Worm (Caenorhabditis elegans) whole organism, midembryonic: ENCODE data around the gene sul-3.

Source experiments
- T22C8.4 ChIP-seq: fragments of 200-800 bp; sonication (Bioruptor generic); IDR thresholded peaks from 2 replicates; pipeline ENCODE4 v1.3.6; 2022; ENCODE audit warnings: missing genetic modification characterization, missing compliant biosample characterization
- cog-1 ChIP-seq: sonication (generic microtip); optimal IDR thresholded peaks from 2 replicates; lab custom pipeline; 2016; ENCODE audit warnings: missing genetic modification characterization, missing compliant biosample characterization
- flt-1 ChIP-seq: fragments of 200-800 bp; sonication (Bioruptor generic); IDR thresholded peaks from 2 replicates; pipeline ENCODE4 v1.3.6; 2022; ENCODE audit warnings: missing genetic modification characterization, missing compliant biosample characterization
- klf-2 ChIP-seq: fragments of 200-800 bp; sonication (Bioruptor generic); conservative IDR thresholded peaks from 2 replicates; pipeline ENCODE4 v1.3.6; 2022; ENCODE audit warnings: missing genetic modification reagents, missing genetic modification characterization, missing compliant biosample characterization
- med-1 ChIP-seq: sonication (generic microtip); optimal IDR thresholded peaks from 2 replicates; lab custom pipeline; 2017; ENCODE audit warnings: missing genetic modification characterization, mild to moderate bottlenecking, missing compliant biosample characterization, antibody characterized with exemption, missing genetic modification reagents; ENCODE audit not compliant: insufficient read depth
- ref-1 ChIP-seq: fragments of 200-800 bp; sonication (Bioruptor generic); conservative IDR thresholded peaks from 2 replicates; pipeline ENCODE4 v1.3.6; 2022; ENCODE audit warnings: missing genetic modification reagents, missing genetic modification characterization, missing compliant biosample characterization
- tab-1 ChIP-seq: fragments of 200-800 bp; sonication (Bioruptor generic); IDR thresholded peaks from 2 replicates; pipeline ENCODE4 v1.3.6; 2022; ENCODE audit warnings: missing genetic modification characterization, missing compliant biosample characterization
- ztf-23 ChIP-seq: fragments of 200-800 bp; sonication (Bioruptor generic); IDR thresholded peaks from 2 replicates; pipeline ENCODE4 v1.3.6; 2022; ENCODE audit warnings: missing genetic modification reagents, missing genetic modification characterization, missing compliant biosample characterization
- ztf-29 ChIP-seq: fragments of 200-800 bp; sonication (Bioruptor generic); IDR thresholded peaks from 2 replicates; pipeline ENCODE4 v1.3.6; 2022; ENCODE audit warnings: missing genetic modification reagents, missing genetic modification characterization, missing compliant biosample characterization

Gene sul-3

ce11 chrX:7834117-7834516 lies at the start of gene sul-3:
TSS of gene sul-3 (minus strand) at chrX:7834217.
- no peak for TF ChIP-seq ref-1 (GFP tag; lab: Robert Waterston, UW)
- TF ChIP-seq med-1 (GFP tag; lab: Kevin White, UChicago), result no peak
- TF ChIP-seq flt-1 (GFP tag; lab: Robert Waterston, UW), result no peak
- no peak for TF ChIP-seq T22C8.4
- TF ChIP-seq klf-2 (GFP tag; lab: Robert Waterston, UW), result no peak
- TF ChIP-seq cog-1 (tag; lab: Kevin White, UChicago), result no peak
- TF ChIP-seq ztf-23 (GFP tag; lab: Robert Waterston, UW), result no peak
- no peak for TF ChIP-seq tab-1
- no peak for TF ChIP-seq ztf-29 (GFP tag; lab: Robert Waterston, UW)

DNA sequence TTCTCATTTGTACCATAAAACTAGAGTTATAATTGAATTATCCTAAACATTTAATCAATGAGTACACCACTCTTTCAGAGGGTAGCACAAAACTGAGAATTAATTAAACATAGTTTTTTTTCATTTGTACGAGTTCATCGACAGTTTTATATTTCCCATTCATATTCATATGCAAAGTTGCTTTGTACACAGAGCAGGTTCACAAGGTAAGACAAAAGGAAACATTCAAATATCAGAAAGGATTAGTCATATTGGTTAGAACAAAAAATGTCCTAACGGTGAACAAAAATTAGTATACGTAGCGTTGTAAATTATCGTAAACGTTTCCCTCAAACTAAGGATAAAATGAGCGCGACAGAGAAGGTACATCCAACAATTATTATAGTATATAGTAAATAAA lies 47.3 kb upstream of the sul-3 start:
- TF ChIP-seq T22C8.4, result no peak
- no peak for TF ChIP-seq ztf-23 (GFP tag; lab: Robert Waterston, UW)
- TF ChIP-seq tab-1, result no peak
- no peak for TF ChIP-seq klf-2 (GFP tag; lab: Robert Waterston, UW)
- TF ChIP-seq cog-1 (tag; lab: Kevin White, UChicago), result no peak
- no peak for TF ChIP-seq med-1 (GFP tag; lab: Kevin White, UChicago)
- TF ChIP-seq flt-1 (GFP tag; lab: Robert Waterston, UW), result no peak
- TF ChIP-seq ref-1 (GFP tag; lab: Robert Waterston, UW), result no peak
- no peak for TF ChIP-seq ztf-29 (GFP tag; lab: Robert Waterston, UW)

- no peak for TF ChIP-seq klf-2 (GFP tag; lab: Robert Waterston, UW)
- TF ChIP-seq ztf-23 (GFP tag; lab: Robert Waterston, UW), result no peak
- TF ChIP-seq med-1 (GFP tag; lab: Kevin White, UChicago), result no peak
- TF ChIP-seq flt-1 (GFP tag; lab: Robert Waterston, UW), result no peak
- no peak for TF ChIP-seq ref-1 (GFP tag; lab: Robert Waterston, UW)
- no peak for TF ChIP-seq tab-1
- no peak for TF ChIP-seq T22C8.4
Observed at ce11 chrX:7880848-7881247, 46.8 kb upstream of the sul-3 start, which contains the start of gene C39D10.8. TSS of gene C39D10.8 (minus strand) at chrX:7880948.

DNA sequence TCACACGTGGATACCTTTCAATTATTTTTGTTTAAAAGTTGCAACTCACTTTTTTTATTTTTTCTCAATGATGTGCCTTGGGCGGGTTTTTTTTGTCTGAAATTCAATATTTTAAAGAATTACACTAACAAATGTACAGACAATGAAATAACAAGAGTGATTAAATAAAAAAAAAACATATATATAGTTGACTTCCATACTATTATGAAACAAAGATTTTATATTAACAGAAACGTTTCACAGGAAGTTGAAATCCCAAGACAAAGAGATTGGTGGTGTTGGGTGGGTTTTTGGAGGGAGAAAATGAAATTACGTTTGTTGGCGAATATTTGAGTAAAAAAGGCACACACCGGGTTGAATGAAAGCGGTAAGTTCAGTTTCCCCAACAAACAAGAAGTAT lies 41.8 kb upstream of the sul-3 start, which contains the start of gene cca-1:
cca-1 (minus strand) TSS at position 101 of the 400 bp plus-strand sequence.
- TF ChIP-seq T22C8.4 (no peak), med-1 (GFP tag; lab: Kevin White, UChicago) (no peak), tab-1 (no peak), ref-1 (GFP tag; lab: Robert Waterston, UW) (no peak), klf-2 (GFP tag; lab: Robert Waterston, UW) (no peak), ztf-29 (GFP tag; lab: Robert Waterston, UW) (no peak), ztf-23 (GFP tag; lab: Robert Waterston, UW) (no peak), cog-1 (tag; lab: Kevin White, UChicago) (no peak), flt-1 (GFP tag; lab: Robert Waterston, UW) (no peak)

ce11 chrX:7873350-7873749 lies 39.3 kb upstream of the sul-3 start:
- no peak for TF ChIP-seq ref-1 (GFP tag; lab: Robert Waterston, UW)
- TF ChIP-seq ztf-23 (GFP tag; lab: Robert Waterston, UW), result no peak
- no peak for TF ChIP-seq cog-1 (tag; lab: Kevin White, UChicago)
- TF ChIP-seq ztf-29 (GFP tag; lab: Robert Waterston, UW), result no peak
- no peak for TF ChIP-seq tab-1
- no peak for TF ChIP-seq flt-1 (GFP tag; lab: Robert Waterston, UW)
- TF ChIP-seq T22C8.4, result no peak
- no peak for TF ChIP-seq klf-2 (GFP tag; lab: Robert Waterston, UW)
- no peak for TF ChIP-seq med-1 (GFP tag; lab: Kevin White, UChicago)

DNA sequence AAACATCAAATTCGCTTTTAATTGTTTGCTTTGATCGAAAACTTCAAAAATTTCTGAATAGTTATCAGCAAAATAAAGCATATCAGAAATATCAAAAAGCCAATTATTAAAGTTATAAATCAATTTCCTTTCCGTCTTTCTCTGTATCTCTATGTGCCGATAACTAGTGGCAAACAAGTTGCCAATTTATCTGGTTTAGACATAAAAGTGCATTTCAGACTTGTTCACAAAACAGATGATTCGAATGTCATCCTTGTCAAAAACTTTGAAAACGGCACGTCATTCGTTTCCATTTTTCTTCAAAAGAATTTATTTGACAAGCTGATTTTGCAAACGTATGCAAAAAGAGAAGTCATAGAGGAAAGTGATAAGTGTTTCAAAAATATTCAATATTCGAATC lies 33.3 kb upstream of the sul-3 start:
- no peak for TF ChIP-seq med-1 (GFP tag; lab: Kevin White, UChicago)
- TF ChIP-seq klf-2 (GFP tag; lab: Robert Waterston, UW), result no peak
- no peak for TF ChIP-seq ztf-23 (GFP tag; lab: Robert Waterston, UW)
- TF ChIP-seq T22C8.4, result no peak
- no peak for TF ChIP-seq ref-1 (GFP tag; lab: Robert Waterston, UW)
- TF ChIP-seq ztf-29 (GFP tag; lab: Robert Waterston, UW), result no peak
- no peak for TF ChIP-seq tab-1
- TF ChIP-seq flt-1 (GFP tag; lab: Robert Waterston, UW), result no peak
- no peak for TF ChIP-seq cog-1 (tag; lab: Kevin White, UChicago)

- no peak for TF ChIP-seq ztf-29 (GFP tag; lab: Robert Waterston, UW)
- no peak for TF ChIP-seq med-1 (GFP tag; lab: Kevin White, UChicago)
- no peak for TF ChIP-seq flt-1 (GFP tag; lab: Robert Waterston, UW)
- no peak for TF ChIP-seq klf-2 (GFP tag; lab: Robert Waterston, UW)
- TF ChIP-seq ref-1 (GFP tag; lab: Robert Waterston, UW), result no peak
- TF ChIP-seq tab-1, result no peak
- TF ChIP-seq cog-1 (tag; lab: Kevin White, UChicago), result no peak
- TF ChIP-seq T22C8.4, result no peak
- no peak for TF ChIP-seq ztf-23 (GFP tag; lab: Robert Waterston, UW)
Observed at ce11 chrX:7866493-7866892, 32.5 kb upstream of the sul-3 start.

- no peak for TF ChIP-seq ztf-23 (GFP tag; lab: Robert Waterston, UW)
- TF ChIP-seq T22C8.4, result no peak
- no peak for TF ChIP-seq ztf-29 (GFP tag; lab: Robert Waterston, UW)
- TF ChIP-seq klf-2 (GFP tag; lab: Robert Waterston, UW), result no peak
- no peak for TF ChIP-seq med-1 (GFP tag; lab: Kevin White, UChicago)
- TF ChIP-seq tab-1, result no peak
- no peak for TF ChIP-seq flt-1 (GFP tag; lab: Robert Waterston, UW)
- no peak for TF ChIP-seq ref-1 (GFP tag; lab: Robert Waterston, UW)
- TF ChIP-seq cog-1 (tag; lab: Kevin White, UChicago), result no peak
Observed at ce11 chrX:7847413-7847812, 13.4 kb upstream of the sul-3 start, which contains the start of gene C54D2.6. TSS of gene C54D2.6 (minus strand) at chrX:7847513.

- no peak for TF ChIP-seq cog-1 (tag; lab: Kevin White, UChicago)
- no peak for TF ChIP-seq klf-2 (GFP tag; lab: Robert Waterston, UW)
- TF ChIP-seq T22C8.4, result no peak
- TF ChIP-seq tab-1, result no peak
- no peak for TF ChIP-seq ztf-29 (GFP tag; lab: Robert Waterston, UW)
- TF ChIP-seq ztf-23 (GFP tag; lab: Robert Waterston, UW), result no peak
- TF ChIP-seq ref-1 (GFP tag; lab: Robert Waterston, UW), result no peak
- TF ChIP-seq med-1 (GFP tag; lab: Kevin White, UChicago), result no peak
- TF ChIP-seq flt-1 (GFP tag; lab: Robert Waterston, UW), result no peak
Observed at ce11 chrX:7842241-7842640, 8.2 kb upstream of the sul-3 start, which contains the start of gene idpp-11. TSS of gene idpp-11 (plus strand) at chrX:7842541.
